Fruit fly (Drosophila melanogaster) whole organism: ENCODE data around the gene CG17919.

Experiments used
- pan ChIP-seq: fragments of >200 bp; optimal IDR thresholded peaks from 2 replicates; lab custom pipeline; 2017
- psq ChIP-seq: fragments of >200 bp; optimal IDR thresholded peaks from 2 replicates; lab custom pipeline; 2017

DNA sequence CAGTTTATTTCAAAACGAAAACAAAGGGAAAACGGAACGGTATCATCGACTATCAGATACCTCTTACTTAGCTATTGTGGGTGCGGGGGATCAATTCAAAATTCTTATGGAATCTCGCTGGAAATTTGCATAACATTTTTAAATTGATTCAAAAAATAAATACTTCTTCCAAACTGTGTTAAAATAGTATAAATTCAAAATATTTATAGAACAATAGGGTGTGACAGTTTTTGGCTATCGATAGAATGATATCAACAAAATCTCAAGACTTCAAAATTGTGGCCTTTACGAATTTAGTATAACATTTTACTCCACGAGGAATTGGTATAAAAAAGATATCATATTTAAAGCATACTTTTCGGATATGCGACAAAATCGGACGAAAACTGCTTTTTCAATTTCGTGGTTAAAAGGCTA, 44.6 kb downstream of the CG17919 start:
- TF ChIP-seq psq (lab: Kevin White, UChicago) (no peak), pan (lab: Kevin White, UChicago) (no peak)
